Fruit fly (Drosophila melanogaster): ENCODE measurements around the gene Wdr37.

Wdr37 gene

DNA sequence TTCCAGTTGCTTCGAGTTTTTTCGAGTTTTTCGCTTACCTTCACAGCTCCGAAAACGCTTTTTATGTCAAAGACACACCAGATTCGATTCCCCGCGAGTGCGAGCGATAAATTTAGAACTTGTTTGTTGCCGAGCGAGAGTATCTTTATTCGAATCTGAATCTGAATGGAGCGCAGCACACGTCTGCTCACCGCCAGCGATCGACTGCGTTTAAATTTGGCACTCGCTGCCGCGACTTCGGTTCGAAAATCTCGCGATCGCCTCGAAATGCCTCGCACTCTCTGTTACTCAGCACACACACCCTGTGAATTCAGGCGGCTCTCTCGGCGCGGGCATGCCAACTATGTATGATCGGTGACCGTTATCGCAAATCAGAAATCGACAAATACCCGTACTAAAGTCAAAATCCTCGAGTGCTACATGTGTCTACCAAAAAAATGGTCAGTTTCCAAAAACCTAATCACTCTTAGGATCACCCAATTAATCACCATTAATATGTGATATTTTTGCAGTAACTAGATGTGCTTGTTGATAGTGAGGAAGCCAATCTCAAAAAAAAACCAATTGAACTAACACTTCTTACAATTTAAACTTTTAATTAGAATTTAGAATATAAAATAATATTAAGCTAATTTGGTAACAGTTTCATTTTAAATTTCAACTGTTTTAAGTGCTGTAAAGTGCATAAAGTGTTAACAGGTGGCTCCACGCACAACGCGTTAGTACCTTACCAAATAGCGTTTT is 3.4 kb downstream of the Wdr37 start, which contains the start of gene Vha100-2 (continued):
- TF ChIP-seq tll (GFP tag; optimal IDR thresholded peaks at IDR 0.05) (peak in 1 of 2 experiments; percentile 4), tna (GFP tag; IDR thresholded peaks at IDR 0.05; ENCODE audit: partially characterized antibody) (peak; percentile 52; the same call in 1 of the 2 replicates), fd102C (GFP tag; optimal IDR thresholded peaks at IDR 0.05) (no peak), CG10147 (GFP tag; optimal IDR thresholded peaks at IDR 0.05) (no peak), kah (GFP tag; optimal IDR thresholded peaks at IDR 0.05) (peak; percentile 100), CG2889 (GFP tag; IDR thresholded peaks at IDR 0.05) (no peak), chm (GFP tag; IDR thresholded peaks at IDR 0.05) (peak; percentile 69; the same call in 1 of the 2 replicates), dan (GFP tag; IDR thresholded peaks at IDR 0.05) (no peak), pita (GFP tag; optimal IDR thresholded peaks at IDR 0.05) (no peak), CG8478 (optimal IDR thresholded peaks at IDR 0.05) (no peak), CG11085 (GFP tag; IDR thresholded peaks at IDR 0.05) (peak; percentile 27; the same call in 1 of the 2 replicates), NC2α (GFP tag; optimal IDR thresholded peaks at IDR 0.05) (no peak), eve (GFP tag; optimal IDR thresholded peaks at IDR 0.05) (no peak), emc (GFP tag; optimal IDR thresholded peaks at IDR 0.05) (no peak), unpg (GFP tag; optimal IDR thresholded peaks at IDR 0.05) (no peak), dysf (GFP tag; IDR thresholded peaks at IDR 0.05) (peak; percentile 53; the same call in 2 of the 3 replicates), trem (tag; optimal IDR thresholded peaks at IDR 0.05) (peak; percentile 93), Ssrp (tag; optimal IDR thresholded peaks at IDR 0.05) (no peak), Chrac-16 (GFP tag; optimal IDR thresholded peaks at IDR 0.05) (no peak), row (GFP tag; IDR thresholded peaks at IDR 0.05) (peak; percentile 83), CG1529 (GFP tag; optimal IDR thresholded peaks at IDR 0.05) (peak; percentile 5), gce (GFP tag; IDR thresholded peaks at IDR 0.05) (peak; percentile 67; the same call in 2 of the 3 replicates), shn (GFP tag; optimal IDR thresholded peaks at IDR 0.05) (no peak), org-1 (GFP tag; optimal IDR thresholded peaks at IDR 0.05) (no peak), Rfx (GFP tag; IDR thresholded peaks at IDR 0.05) (peak; percentile 64), CG11723 (GFP tag; optimal IDR thresholded peaks at IDR 0.05) (no peak), Adf1 (GFP tag; IDR thresholded peaks at IDR 0.05) (peak; percentile 68; the same call in 1 of the 2 replicates), danr (GFP tag; IDR thresholded peaks at IDR 0.05) (0 out of 2 replicates have a peak, but pooled peaks have one; percentile 25), BEAF-32 (GFP tag; optimal IDR thresholded peaks at IDR 0.05) (peak; percentile 45), CG6689 (GFP tag; IDR thresholded peaks at IDR 0.05) (no peak; the same call in 1 of the 2 replicates), CG7745 (tag; optimal IDR thresholded peaks at IDR 0.05) (no peak), CG8924 (tag; optimal IDR thresholded peaks at IDR 0.05) (peak; percentile 16), run (tag; optimal IDR thresholded peaks at IDR 0.05) (no peak), Tbp (GFP tag; optimal IDR thresholded peaks at IDR 0.05) (no peak), gsb-n (tag; optimal IDR thresholded peaks at IDR 0.05) (no peak), CHES-1-like (GFP tag; optimal IDR thresholded peaks at IDR 0.05) (peak; percentile 28), Meics (GFP tag; optimal IDR thresholded peaks at IDR 0.05) (peak; percentile 41), CG14050 (GFP tag; IDR thresholded peaks at IDR 0.05) (no peak), btn (GFP tag; optimal IDR thresholded peaks at IDR 0.05) (no peak), MESR4 (GFP tag; optimal IDR thresholded peaks at IDR 0.05) (peak; percentile 21), CG17829 (tag; optimal IDR thresholded peaks at IDR 0.05) (no peak), Ets97D (GFP tag; optimal IDR thresholded peaks at IDR 0.05) (peak; percentile 62), Hsf (GFP tag; optimal IDR thresholded peaks at IDR 0.05) (no peak), ara (GFP tag; IDR thresholded peaks at IDR 0.05) (no peak), ranshi (GFP tag; IDR thresholded peaks at IDR 0.05) (no peak; the same call in 1 of the 2 replicates), al (GFP tag; IDR thresholded peaks at IDR 0.05) (peak; percentile 60), CG5953 (GFP tag; IDR thresholded peaks at IDR 0.05) (peak; percentile 61; the same call in 1 of the 2 replicates), CG32772 (GFP tag; IDR thresholded peaks at IDR 0.05) (0 out of 2 replicates have a peak, but pooled peaks have one; percentile 14), CG8765 (GFP tag; IDR thresholded peaks at IDR 0.05) (no peak), ttk (GFP tag; IDR thresholded peaks at IDR 0.05) (no peak), zfh2 (GFP tag; optimal IDR thresholded peaks at IDR 0.05) (no peak)
